Worm (Caenorhabditis elegans) whole organism, L4 larva: ENCODE data around the gene F59B10.2.

ENCODE experiments used
- F10B5.3 ChIP-seq: sonication (generic microtip); optimal IDR thresholded peaks from 2 replicates; lab custom pipeline; 2016; ENCODE audit warnings: mild to moderate bottlenecking, missing genetic modification characterization, missing compliant biosample characterization
- F37D6.2 ChIP-seq: sonication (generic microtip); optimal IDR thresholded peaks from 2 replicates; lab custom pipeline; 2016; ENCODE audit warnings: mild to moderate bottlenecking, missing genetic modification characterization, missing compliant biosample characterization
- Y48G9A.11 ChIP-seq: fragments of 200-800 bp; sonication (Bioruptor generic); IDR thresholded peaks from 2 replicates; pipeline ENCODE4 v1.3.6; 2022; ENCODE audit warnings: missing genetic modification reagents, missing genetic modification characterization, missing compliant biosample characterization
- Y75B8A.6 ChIP-seq: fragments of 200-800 bp; sonication (Bioruptor generic); IDR thresholded peaks from 2 replicates; pipeline ENCODE4 v1.3.6; 2022; ENCODE audit warnings: missing genetic modification reagents, missing genetic modification characterization, missing compliant biosample characterization
- ZK546.5 ChIP-seq, 2 experiments: sonication (generic microtip); optimal IDR thresholded peaks; 2 replicates each; lab custom pipeline; 2017; ENCODE audit warnings: missing biosample characterization in 2 of 2, missing genetic modification characterization in 2 of 2
- aha-1 ChIP-seq: fragments of 150-350 bp; peaks from one replicate; lab custom pipeline; 2014; ENCODE audit warnings: missing biosample characterization, missing genetic modification characterization
- ama-1 ChIP-seq: fragments of 150-350 bp; optimal IDR thresholded peaks from 2 replicates; lab custom pipeline; 2014; ENCODE audit warnings: inconsistent platforms, mixed read lengths
- arid-1 ChIP-seq: fragments of 200-800 bp; sonication (Bioruptor generic); conservative IDR thresholded peaks from 2 replicates; pipeline ENCODE4 v1.3.6; 2022; ENCODE audit warnings: missing genetic modification reagents, missing genetic modification characterization, missing compliant biosample characterization
- ceh-28 ChIP-seq: fragments of 150-350 bp; optimal IDR thresholded peaks from 2 replicates; lab custom pipeline; 2014; ENCODE audit warnings: missing biosample characterization, missing genetic modification reagents, missing genetic modification characterization
- ceh-32 ChIP-seq: sonication (generic microtip); optimal IDR thresholded peaks from 2 replicates; lab custom pipeline; 2016; ENCODE audit warnings: mild to moderate bottlenecking, missing genetic modification characterization, missing compliant biosample characterization; ENCODE audit not compliant: poor library complexity
- ceh-82 ChIP-seq: sonication (generic microtip); optimal IDR thresholded peaks from 2 replicates; lab custom pipeline; 2017; ENCODE audit warnings: missing biosample characterization, missing genetic modification characterization
- ces-1 ChIP-seq: fragments of 150-350 bp; sonication (generic microtip); optimal IDR thresholded peaks from 4 replicates; lab custom pipeline; 2014; ENCODE audit warnings: missing biosample characterization, missing genetic modification reagents, missing genetic modification characterization
- daf-12 ChIP-seq: fragments of 150-350 bp; optimal IDR thresholded peaks from 2 replicates; lab custom pipeline; 2014; ENCODE audit warnings: missing biosample characterization, missing genetic modification reagents, missing genetic modification characterization
- daf-16 ChIP-seq, 3 experiments: sonication (generic microtip); optimal IDR thresholded peaks; 2 replicates each; lab custom pipeline; 2016 to 2017; ENCODE audit warnings: missing genetic modification characterization in 3 of 3, missing genetic modification reagents in 3 of 3, mild to moderate bottlenecking in 2 of 3, missing compliant biosample characterization in 2 of 3, missing biosample characterization in 1 of 3, moderate library complexity in 1 of 3
- fkh-10 ChIP-seq: fragments of 150-350 bp; optimal IDR thresholded peaks from 2 replicates; lab custom pipeline; 2014; ENCODE audit warnings: missing biosample characterization, missing genetic modification reagents, missing genetic modification characterization
- hlh-11 ChIP-seq: fragments of 200-800 bp; sonication (Bioruptor generic); optimal IDR thresholded peaks from 2 replicates; lab custom pipeline; 2018; ENCODE audit warnings: mild to moderate bottlenecking, missing genetic modification characterization, missing compliant biosample characterization
- hlh-30 ChIP-seq: sonication (generic microtip); optimal IDR thresholded peaks from 2 replicates; lab custom pipeline; 2017; ENCODE audit warnings: antibody characterized with exemption, mild to moderate bottlenecking, missing genetic modification characterization, missing compliant biosample characterization; ENCODE audit not compliant: insufficient read depth
- hmg-1.1 ChIP-seq: fragments of 200-800 bp; sonication (Bioruptor generic); IDR thresholded peaks from 2 replicates; pipeline ENCODE4 v1.3.6; 2022; ENCODE audit warnings: missing genetic modification reagents, missing genetic modification characterization, missing compliant biosample characterization
- lin-13 ChIP-seq: fragments of 150-350 bp; optimal IDR thresholded peaks from 2 replicates; lab custom pipeline; 2014; ENCODE audit warnings: missing biosample characterization, missing genetic modification reagents, missing genetic modification characterization
- lin-39 ChIP-seq: fragments of 150-350 bp; optimal IDR thresholded peaks from 2 replicates; lab custom pipeline; 2014; ENCODE audit warnings: missing biosample characterization, missing genetic modification reagents, missing genetic modification characterization
- lsy-2 ChIP-seq, 2 experiments: fragments of 150-350 bp in 1 of 2; sonication (generic microtip) in 1 of 2; optimal IDR thresholded peaks; 2 replicates each; lab custom pipeline; 2014 to 2017; ENCODE audit warnings: missing biosample characterization in 2 of 2, missing genetic modification characterization in 2 of 2
- madf-5 ChIP-seq, 2 experiments: fragments of 200-800 bp; sonication (Bioruptor generic); IDR thresholded peaks; 2 replicates each; pipeline ENCODE4 v1.3.6; 2022; ENCODE audit warnings: missing compliant biosample characterization in 2 of 2, missing genetic modification characterization in 2 of 2
- madf-9 ChIP-seq: fragments of 200-800 bp; sonication (Bioruptor generic); conservative IDR thresholded peaks from 2 replicates; pipeline ENCODE4 v1.3.6; 2022; ENCODE audit warnings: missing genetic modification reagents, missing genetic modification characterization, missing compliant biosample characterization
- mdl-1 ChIP-seq, 2 experiments: fragments of 150-350 bp in 1 of 2; sonication (generic microtip) in 1 of 2; optimal IDR thresholded peaks; 2 replicates each; lab custom pipeline; 2014 to 2017; ENCODE audit warnings: missing biosample characterization in 2 of 2, missing genetic modification characterization in 2 of 2
- mep-1 ChIP-seq: fragments of 150-350 bp; sonication (generic microtip); optimal IDR thresholded peaks from 3 replicates; lab custom pipeline; 2014; ENCODE audit warnings: missing biosample characterization, missing genetic modification characterization
- mes-2 ChIP-seq: sonication (generic microtip); optimal IDR thresholded peaks from 2 replicates; lab custom pipeline; 2016; ENCODE audit warnings: missing genotype, mild to moderate bottlenecking, missing genetic modification characterization, missing compliant biosample characterization; ENCODE audit not compliant: poor library complexity, severe bottlenecking
- nhr-11 ChIP-seq: fragments of 150-350 bp; optimal IDR thresholded peaks from 2 replicates; lab custom pipeline; 2014; ENCODE audit warnings: missing biosample characterization, missing genetic modification characterization
- nhr-25 ChIP-seq: sonication (generic microtip); optimal IDR thresholded peaks from 2 replicates; lab custom pipeline; 2017; ENCODE audit warnings: missing genetic modification characterization, mild to moderate bottlenecking, missing compliant biosample characterization, antibody characterized with exemption, moderate library complexity, borderline replicate concordance; ENCODE audit not compliant: insufficient read depth
- rbr-2 ChIP-seq: sonication (generic microtip); optimal IDR thresholded peaks from 2 replicates; lab custom pipeline; 2016; ENCODE audit warnings: missing genotype, missing genetic modification characterization, missing compliant biosample characterization
- set-16 ChIP-seq: fragments of 200-800 bp; sonication (Bioruptor generic); IDR thresholded peaks from 2 replicates; pipeline ENCODE4 v1.3.6; 2022; ENCODE audit warnings: missing genetic modification reagents, missing genetic modification characterization, missing compliant biosample characterization
- skn-1 ChIP-seq: fragments of 150-350 bp; optimal IDR thresholded peaks from 2 replicates; lab custom pipeline; 2014; ENCODE audit warnings: missing biosample characterization, missing genetic modification characterization
- snpc-4 ChIP-seq: fragments of 150-350 bp; optimal IDR thresholded peaks from 2 replicates; lab custom pipeline; 2014; ENCODE audit warnings: missing biosample characterization, missing genetic modification characterization
- tag-97 ChIP-seq: fragments of 200-800 bp; sonication (Bioruptor generic); IDR thresholded peaks from 2 replicates; pipeline ENCODE4 v1.3.6; 2022; ENCODE audit warnings: missing genetic modification characterization, missing compliant biosample characterization
- unc-39 ChIP-seq: sonication (generic microtip); optimal IDR thresholded peaks from 2 replicates; lab custom pipeline; 2017; ENCODE audit warnings: missing biosample characterization, missing genetic modification characterization
- unc-62 ChIP-seq, 3 experiments: fragments of 150-350 bp in 1 of 3; sonication (generic microtip); optimal IDR thresholded peaks in 2 of 3; peaks in 1 of 3; 1 replicate in 1 of 3; 2 replicates in 2 of 3; lab custom pipeline; 2014 to 2017; ENCODE audit warnings: missing biosample characterization in 3 of 3, missing genetic modification characterization in 3 of 3, missing genetic modification reagents in 3 of 3, missing genotype in 1 of 3
- zfp-3 ChIP-seq: fragments of 200-800 bp; sonication (Bioruptor generic); conservative IDR thresholded peaks from 2 replicates; pipeline ENCODE4 v1.3.6; 2022; ENCODE audit warnings: missing genetic modification reagents, missing genetic modification characterization, missing compliant biosample characterization
- zip-2 ChIP-seq: fragments of 150-350 bp; optimal IDR thresholded peaks from 2 replicates; lab custom pipeline; 2014; ENCODE audit warnings: missing biosample characterization, missing genetic modification characterization
- ztf-11 ChIP-seq: fragments of 150-350 bp; optimal IDR thresholded peaks from 2 replicates; lab custom pipeline; 2014; ENCODE audit warnings: missing biosample characterization, missing genetic modification characterization

The F59B10.2 gene

ce11 chrII:10551985-10552736 is 42.5 kb upstream of the F59B10.2 start (continued):
- TF ChIP-seq lsy-2 (tag; optimal IDR thresholded peaks at IDR 0.05; lab: Kevin White, UChicago) (peak; percentile 76 to 92), skn-1 (tag; lab: Kevin White, UChicago) (no peak), unc-39 (tag; lab: Kevin White, UChicago) (no peak), ZK546.5 (tag; optimal IDR thresholded peaks at IDR 0.05; lab: Kevin White, UChicago) (peak in 1 of 2 experiments; percentile 33), lin-39 (tag; lab: Kevin White, UChicago) (no peak), arid-1 (GFP tag; lab: Robert Waterston, UW) (peak; percentile 28; the same call in 1 of the 2 replicates), tag-97 (GFP tag; lab: Robert Waterston, UW) (no peak), ces-1 (peak; percentile 63), Y75B8A.6 (GFP tag; lab: Robert Waterston, UW) (0 out of 2 replicates have a peak, but pooled peaks have one; percentile 74), hlh-11 (tag; lab: Kevin White, UChicago) (peak; percentile 96), set-16 (GFP tag; lab: Robert Waterston, UW) (peak; percentile 55), mep-1 (tag; lab: Kevin White, UChicago) (peak; percentile 89), Y48G9A.11 (GFP tag; lab: Robert Waterston, UW) (no peak), zip-2 (tag; lab: Kevin White, UChicago) (no peak), F37D6.2 (tag; lab: Kevin White, UChicago) (peak; percentile 70), rbr-2 (tag; lab: Kevin White, UChicago) (peak; percentile 83), snpc-4 (tag; lab: Kevin White, UChicago) (no peak), daf-12 (tag; lab: Kevin White, UChicago) (no peak), daf-16 (GFP tag; optimal IDR thresholded peaks at IDR 0.05; lab: Kevin White, UChicago) (peak in 1 of 2 experiments; percentile 79), daf-16 (tag; optimal IDR thresholded peaks at IDR 0.05; lab: Kevin White, UChicago) (peak; percentile 86), lin-13 (GFP tag; lab: Kevin White, UChicago) (no peak), ceh-82 (no peak), F10B5.3 (tag; lab: Kevin White, UChicago) (no peak), mes-2 (tag; lab: Kevin White, UChicago) (peak; percentile 83), ceh-28 (peak; percentile 14), fkh-10 (peak; percentile 91), ztf-11 (no peak)

- TF ChIP-seq ama-1 (lab: Kevin White, UChicago) (peak; percentile 79), unc-62 (GFP tag; optimal IDR thresholded peaks at IDR 0.05 in 1 of 2; lab: Kevin White, UChicago) (peak in 1 of 2 experiments; percentile 91), unc-62 (tag; optimal IDR thresholded peaks at IDR 0.05; lab: Kevin White, UChicago) (no peak), madf-5 (GFP tag; IDR thresholded peaks at IDR 0.05; lab: Robert Waterston, UW) (0 out of 4 replicates have a peak, but pooled peaks of 1 of the 2 experiments have one; percentile 7), mep-1 (tag; lab: Kevin White, UChicago) (peak; percentile 31), ceh-32 (tag; lab: Kevin White, UChicago) (no peak), zfp-3 (no peak), hmg-1.1 (no peak), aha-1 (peak; percentile 92), madf-9 (GFP tag; lab: Robert Waterston, UW) (0 out of 2 replicates have a peak, but pooled peaks have one; percentile 16), nhr-25 (no peak), nhr-11 (tag; lab: Kevin White, UChicago) (peak; percentile 25), rbr-2 (tag; lab: Kevin White, UChicago) (peak; percentile 14), mdl-1 (tag; optimal IDR thresholded peaks at IDR 0.05; lab: Kevin White, UChicago) (peak in 1 of 2 experiments; percentile 15), zip-2 (tag; lab: Kevin White, UChicago) (no peak), hlh-30 (tag; lab: Kevin White, UChicago) (peak; percentile 14)
Measured at ce11 chrII:10550872-10551647, 41.4 kb upstream of the F59B10.2 start.
